Worm (Caenorhabditis elegans) whole organism, L3 larva: ENCODE results near the gene T10F2.5.
A peak's percentile ranks its signal among the peaks of the same experiment; 100 is the strongest.

ENCODE experiments used
- aly-2 ChIP-seq: fragments of 150-350 bp; optimal IDR thresholded peaks from 2 replicates; lab custom pipeline; 2014; ENCODE audit warnings: missing biosample characterization, missing genetic modification characterization
- ama-1 ChIP-seq: fragments of 150-350 bp; optimal IDR thresholded peaks from 2 replicates; lab custom pipeline; 2018
- ceh-16 ChIP-seq: sonication (generic microtip); optimal IDR thresholded peaks from 2 replicates; lab custom pipeline; 2017; ENCODE audit warnings: missing biosample characterization, missing genetic modification characterization
- ceh-28 ChIP-seq: fragments of 150-350 bp; optimal IDR thresholded peaks from 2 replicates; lab custom pipeline; 2014; ENCODE audit warnings: missing biosample characterization, missing genetic modification reagents, missing genetic modification characterization
- ceh-82 ChIP-seq: fragments of 150-350 bp; optimal IDR thresholded peaks from 2 replicates; lab custom pipeline; 2014; ENCODE audit warnings: missing biosample characterization, missing genetic modification characterization
- ceh-9 ChIP-seq: sonication (generic microtip); optimal IDR thresholded peaks from 2 replicates; lab custom pipeline; 2018; ENCODE audit warnings: missing biosample characterization, missing genetic modification characterization
- daf-12 ChIP-seq: fragments of 150-350 bp; optimal IDR thresholded peaks from 2 replicates; lab custom pipeline; 2014; ENCODE audit warnings: missing biosample characterization, missing genetic modification reagents, missing genetic modification characterization
- egl-27 ChIP-seq: sonication (generic microtip); optimal IDR thresholded peaks from 4 replicates; lab custom pipeline; 2017; ENCODE audit warnings: missing biosample characterization, missing genetic modification reagents, missing genetic modification characterization
- elt-1 ChIP-seq: fragments of 150-350 bp; optimal IDR thresholded peaks from 2 replicates; lab custom pipeline; 2014; ENCODE audit warnings: missing biosample characterization, missing genetic modification characterization
- elt-3 ChIP-seq, 3 experiments: fragments of 150-350 bp in 1 of 3; sonication (generic microtip) in 2 of 3; optimal IDR thresholded peaks; 2 replicates in 2 of 3; 4 replicates in 1 of 3; lab custom pipeline; 2014 to 2017; ENCODE audit warnings: missing biosample characterization in 3 of 3, missing genetic modification characterization in 3 of 3
- eor-1 ChIP-seq, 2 experiments: fragments of 150-350 bp; optimal IDR thresholded peaks; 2 replicates each; lab custom pipeline; 2014 to 2018; ENCODE audit warnings: missing biosample characterization in 2 of 2, missing genetic modification characterization in 2 of 2
- fkh-10 ChIP-seq: sonication (generic microtip); optimal IDR thresholded peaks from 2 replicates; lab custom pipeline; 2017; ENCODE audit warnings: missing biosample characterization, missing genetic modification reagents, missing genetic modification characterization
- fkh-2 ChIP-seq: fragments of 150-350 bp; optimal IDR thresholded peaks from 2 replicates; lab custom pipeline; 2014; ENCODE audit warnings: missing biosample characterization, missing genetic modification reagents, missing genetic modification characterization
- fos-1 ChIP-seq: fragments of 150-350 bp; optimal IDR thresholded peaks from 2 replicates; lab custom pipeline; 2014; ENCODE audit warnings: missing biosample characterization, missing genetic modification characterization
- hmg-11 ChIP-seq: sonication (generic microtip); optimal IDR thresholded peaks from 2 replicates; lab custom pipeline; 2016; ENCODE audit warnings: missing genetic modification characterization, missing compliant biosample characterization
- jun-1 ChIP-seq: fragments of 150-350 bp; optimal IDR thresholded peaks from 2 replicates; lab custom pipeline; 2014; ENCODE audit warnings: missing biosample characterization, missing genetic modification reagents, missing genetic modification characterization
- lin-15B ChIP-seq: fragments of 150-350 bp; optimal IDR thresholded peaks from 2 replicates; lab custom pipeline; 2014; ENCODE audit warnings: missing biosample characterization, missing genetic modification characterization
- lin-39 ChIP-seq: fragments of 150-350 bp; optimal IDR thresholded peaks from 2 replicates; lab custom pipeline; 2018; ENCODE audit warnings: missing biosample characterization, missing genetic modification reagents, missing genetic modification characterization
- lsy-12 ChIP-seq: sonication (generic microtip); optimal IDR thresholded peaks from 2 replicates; lab custom pipeline; 2016; ENCODE audit warnings: mild to moderate bottlenecking, missing genetic modification characterization, missing compliant biosample characterization
- mdl-1 ChIP-seq: fragments of 150-350 bp; optimal IDR thresholded peaks from 2 replicates; lab custom pipeline; 2014; ENCODE audit warnings: missing biosample characterization, missing genetic modification characterization
- nfya-1 ChIP-seq: sonication (generic microtip); optimal IDR thresholded peaks from 2 replicates; lab custom pipeline; 2017; ENCODE audit warnings: missing genetic modification characterization, mild to moderate bottlenecking, missing compliant biosample characterization, antibody characterized with exemption, moderate library complexity; ENCODE audit not compliant: insufficient read depth
- nhr-11 ChIP-seq: fragments of 150-350 bp; optimal IDR thresholded peaks from 2 replicates; lab custom pipeline; 2014; ENCODE audit warnings: missing biosample characterization, missing genetic modification characterization
- nhr-23 ChIP-seq: fragments of 150-350 bp; optimal IDR thresholded peaks from 2 replicates; lab custom pipeline; 2014; ENCODE audit warnings: missing biosample characterization, missing genetic modification reagents, missing genetic modification characterization
- nhr-237 ChIP-seq: fragments of 150-350 bp; optimal IDR thresholded peaks from 2 replicates; lab custom pipeline; 2014; ENCODE audit warnings: missing biosample characterization, missing genetic modification characterization
- nhr-25 ChIP-seq: sonication (generic microtip); optimal IDR thresholded peaks from 2 replicates; lab custom pipeline; 2017; ENCODE audit warnings: missing biosample characterization, missing genetic modification characterization
- nhr-28 ChIP-seq: fragments of 150-350 bp; optimal IDR thresholded peaks from 2 replicates; lab custom pipeline; 2014; ENCODE audit warnings: missing biosample characterization, missing genetic modification characterization
- nhr-43 ChIP-seq: sonication (generic microtip); optimal IDR thresholded peaks from 2 replicates; lab custom pipeline; 2016; ENCODE audit warnings: mild to moderate bottlenecking, missing genetic modification characterization, missing compliant biosample characterization; ENCODE audit not compliant: poor library complexity, severe bottlenecking
- pha-4 ChIP-seq: fragments of 150-350 bp; optimal IDR thresholded peaks from 2 replicates; lab custom pipeline; 2014; ENCODE audit warnings: missing biosample characterization, missing genetic modification reagents, missing genetic modification characterization
- skn-1 ChIP-seq: fragments of 150-350 bp; optimal IDR thresholded peaks from 2 replicates; lab custom pipeline; 2014; ENCODE audit warnings: missing biosample characterization, missing genetic modification characterization
- tbx-2 ChIP-seq: sonication (generic microtip); optimal IDR thresholded peaks from 2 replicates; lab custom pipeline; 2016; ENCODE audit warnings: mild to moderate bottlenecking, missing genetic modification characterization, missing compliant biosample characterization
- unc-62 ChIP-seq: fragments of 150-350 bp; sonication (generic microtip); optimal IDR thresholded peaks from 4 replicates; lab custom pipeline; 2014; ENCODE audit warnings: missing biosample characterization, missing genetic modification reagents, missing genetic modification characterization
- zag-1 ChIP-seq: fragments of 150-350 bp; optimal IDR thresholded peaks from 2 replicates; lab custom pipeline; 2014; ENCODE audit warnings: missing biosample characterization, missing genetic modification characterization
- ztf-11 ChIP-seq: fragments of 150-350 bp; optimal IDR thresholded peaks from 2 replicates; lab custom pipeline; 2014; ENCODE audit warnings: missing biosample characterization, missing genetic modification characterization
- ztf-4 ChIP-seq: fragments of 150-350 bp; optimal IDR thresholded peaks from 2 replicates; lab custom pipeline; 2014; ENCODE audit warnings: missing biosample characterization, missing genetic modification characterization

T10F2.5 gene

DNA sequence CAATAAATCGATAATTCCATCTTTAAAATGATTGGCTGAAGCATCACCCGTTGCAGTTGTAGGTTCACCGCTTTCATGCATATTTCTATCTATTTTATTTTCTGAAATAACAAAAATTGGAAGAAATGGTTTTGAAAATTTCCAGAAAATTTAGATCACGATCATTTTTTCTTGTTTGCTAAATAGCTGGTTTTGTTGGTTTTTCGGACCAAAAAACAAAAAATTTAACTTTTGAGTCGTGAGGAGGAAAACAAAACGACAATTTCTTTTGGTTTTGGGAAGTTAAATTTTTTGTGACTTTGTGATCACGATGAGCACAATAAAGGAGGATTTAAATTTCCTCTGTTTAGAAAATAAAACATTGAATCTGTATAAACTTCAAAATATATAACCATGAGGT, 5.8 kb upstream of the T10F2.5 start, which contains the start of gene T10F2.2:
Gene T10F2.2 (minus strand): TSS at position 101 of the 400 bp plus-strand sequence.
- no peak for TF ChIP-seq nhr-23
- no peak for TF ChIP-seq skn-1
- TF ChIP-seq mdl-1 (tag; lab: Kevin White, UChicago) = no peak
- no peak for TF ChIP-seq ztf-11 (tag; lab: Kevin White, UChicago)
- TF ChIP-seq ceh-16 (tag; lab: Kevin White, UChicago) = no peak
- TF ChIP-seq ceh-82 = no peak
- no peak for TF ChIP-seq nhr-25 (tag; lab: Kevin White, UChicago)
- no peak for TF ChIP-seq lin-15B (tag; lab: Kevin White, UChicago)
- TF ChIP-seq hmg-11 = no peak
- no peak for TF ChIP-seq pha-4 (tag; lab: Kevin White, UChicago)
- TF ChIP-seq nhr-28 (tag; lab: Kevin White, UChicago) = no peak
- no peak for TF ChIP-seq fkh-10 (GFP tag; lab: Kevin White, UChicago)
- TF ChIP-seq nhr-11 (tag; lab: Kevin White, UChicago) = no peak
- TF ChIP-seq ceh-9 (tag; lab: Kevin White, UChicago) = no peak
- TF ChIP-seq fkh-2 = no peak
- no peak for TF ChIP-seq aly-2 (tag; lab: Kevin White, UChicago)
- TF ChIP-seq elt-1 (tag; lab: Kevin White, UChicago) = no peak
- TF ChIP-seq tbx-2 (tag; lab: Kevin White, UChicago) = no peak

DNA sequence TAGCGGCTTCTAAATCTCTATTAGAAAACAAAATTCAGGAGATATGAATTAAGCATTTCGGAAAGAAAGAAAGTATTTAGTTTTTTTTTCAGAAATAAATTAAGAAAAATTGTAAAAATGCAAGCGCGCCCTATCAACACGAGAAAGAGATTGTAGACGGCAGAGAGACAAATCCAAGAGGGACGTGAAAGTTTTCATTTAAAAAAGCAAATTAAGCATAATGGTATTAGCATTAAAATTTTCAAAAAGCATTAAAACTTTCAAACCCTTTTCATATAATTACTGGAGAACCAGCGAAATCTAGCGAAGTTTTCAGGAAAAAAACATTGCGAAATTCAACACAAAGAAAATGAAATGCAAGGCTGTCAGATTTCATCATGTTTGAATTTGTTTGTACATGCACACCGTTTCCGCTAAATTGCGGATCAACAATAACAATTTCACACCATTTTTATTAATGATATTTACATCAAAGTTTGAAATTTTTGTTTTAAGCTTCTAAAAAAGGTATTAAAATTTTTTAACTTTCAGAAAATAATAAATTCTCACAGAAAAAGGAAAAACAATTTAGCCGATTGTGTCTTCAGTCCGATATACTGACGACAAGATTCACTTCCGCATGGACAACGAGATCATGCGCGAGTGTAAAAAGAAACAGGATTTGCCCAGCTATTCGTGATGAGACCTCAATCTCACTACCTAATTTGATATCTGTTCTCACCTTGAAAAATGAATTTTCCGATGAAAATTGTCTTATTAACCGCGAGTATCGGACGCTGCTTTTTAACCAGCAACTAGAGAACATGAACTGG, 3.6 kb upstream of the T10F2.5 start, which contains the start of gene gars-1:
Gene gars-1 (minus strand): TSS at position 808 of the 812 bp plus-strand sequence.
- peak; percentile 75 for TF ChIP-seq ama-1
- no peak for TF ChIP-seq mdl-1 (tag; lab: Kevin White, UChicago)
- TF ChIP-seq lin-15B (tag; lab: Kevin White, UChicago) = peak; percentile 37
- TF ChIP-seq pha-4 (tag; lab: Kevin White, UChicago) = peak; percentile 4
- no peak for TF ChIP-seq tbx-2 (tag; lab: Kevin White, UChicago)
- TF ChIP-seq jun-1 (tag; lab: Kevin White, UChicago) = no peak
- no peak for TF ChIP-seq elt-1 (tag; lab: Kevin White, UChicago)
- no peak for TF ChIP-seq ceh-9 (tag; lab: Kevin White, UChicago)
- no peak for TF ChIP-seq lsy-12 (tag; lab: Kevin White, UChicago)
- peak; percentile 36 for TF ChIP-seq nfya-1 (tag; lab: Kevin White, UChicago)
- TF ChIP-seq unc-62 (GFP tag; lab: Kevin White, UChicago) = no peak
- no peak for TF ChIP-seq daf-12 (tag; lab: Kevin White, UChicago)
- no peak for TF ChIP-seq egl-27 (tag; lab: Kevin White, UChicago)
- TF ChIP-seq nhr-25 (tag; lab: Kevin White, UChicago) = peak; percentile 52
- TF ChIP-seq nhr-23 = no peak

DNA sequence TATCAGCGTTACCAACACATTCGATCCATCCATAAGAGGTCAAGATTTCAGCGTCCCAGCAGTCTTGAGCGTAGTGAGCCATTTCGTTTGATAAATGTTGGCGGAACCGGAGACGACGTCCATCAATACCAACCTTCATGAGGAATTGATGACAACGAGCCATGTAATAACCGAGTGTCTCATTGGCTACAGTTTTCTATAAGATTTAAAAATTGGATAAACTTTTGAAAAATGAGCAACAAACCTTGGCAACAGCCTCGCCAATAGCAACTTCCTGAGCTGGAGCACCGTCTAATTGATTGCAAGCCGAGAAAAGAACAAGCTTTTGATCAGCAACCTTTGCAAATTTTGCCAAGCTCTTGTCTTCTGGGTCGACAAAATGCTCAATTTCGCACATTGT, 1.4 kb upstream of the T10F2.5 start:
- TF ChIP-seq ceh-82 (no peak), unc-62 (GFP tag; lab: Kevin White, UChicago) (no peak), nhr-43 (no peak), ceh-9 (tag; lab: Kevin White, UChicago) (no peak), pha-4 (tag; lab: Kevin White, UChicago) (no peak), zag-1 (tag; lab: Kevin White, UChicago) (no peak), aly-2 (tag; lab: Kevin White, UChicago) (no peak), ztf-4 (no peak), ceh-28 (tag; lab: Kevin White, UChicago) (no peak), egl-27 (tag; lab: Kevin White, UChicago) (no peak), fkh-2 (no peak), fos-1 (tag; lab: Kevin White, UChicago) (no peak), nhr-11 (tag; lab: Kevin White, UChicago) (no peak)
- TF ChIP-seq, all 47 proteins: peak for 0

DNA sequence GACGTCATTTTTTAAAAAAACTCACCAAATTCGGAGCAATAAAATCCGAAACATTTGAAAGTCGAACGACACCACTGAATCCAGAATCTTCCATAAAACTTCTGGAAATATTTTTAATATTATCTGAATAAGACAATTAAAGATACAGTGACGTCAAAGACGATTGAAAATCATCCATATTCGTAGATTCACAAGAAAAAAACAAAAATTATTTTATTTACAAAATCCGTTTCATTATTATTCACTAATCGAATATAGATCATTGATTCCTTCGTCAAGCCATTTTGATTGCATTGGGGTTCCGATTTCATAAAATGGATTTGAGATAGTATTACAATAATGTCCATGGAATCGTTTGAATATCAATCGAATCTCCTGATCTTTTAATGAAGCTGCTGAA, 731 bp downstream of the T10F2.5 start, which contains the start of gene oxy-4:
Gene oxy-4 (minus strand): TSS at position 101 of the 400 bp plus-strand sequence.
- TF ChIP-seq elt-3 (tag; optimal IDR thresholded peaks at IDR 0.05; lab: Kevin White, UChicago) (no peak), mdl-1 (tag; lab: Kevin White, UChicago) (no peak), pha-4 (tag; lab: Kevin White, UChicago) (no peak), aly-2 (tag; lab: Kevin White, UChicago) (no peak), nhr-23 (no peak), fkh-2 (no peak), nhr-25 (tag; lab: Kevin White, UChicago) (no peak), eor-1 (tag; optimal IDR thresholded peaks at IDR 0.05; lab: Kevin White, UChicago) (no peak), ztf-11 (tag; lab: Kevin White, UChicago) (no peak), lin-39 (tag; lab: Kevin White, UChicago) (no peak), lsy-12 (tag; lab: Kevin White, UChicago) (no peak), nhr-237 (tag; lab: Kevin White, UChicago) (no peak)
